Worm (Caenorhabditis elegans) whole organism, late embryonic: ENCODE results near the gene T22F3.8.

ENCODE experiments used
- C38D4.7 ChIP-seq: fragments of 200-800 bp; sonication (Bioruptor generic); optimal IDR thresholded peaks from 2 replicates; lab custom pipeline; 2018; ENCODE audit warnings: mild to moderate bottlenecking, missing genetic modification characterization, moderate library complexity, missing compliant biosample characterization
- K02D7.2 ChIP-seq: sonication (generic microtip); optimal IDR thresholded peaks from 2 replicates; lab custom pipeline; 2017; ENCODE audit warnings: mild to moderate bottlenecking, missing genetic modification characterization, missing compliant biosample characterization
- T23F11.4 ChIP-seq: fragments of 200-800 bp; sonication (Bioruptor generic); optimal IDR thresholded peaks from 2 replicates; lab custom pipeline; 2018; ENCODE audit warnings: mild to moderate bottlenecking, missing genetic modification characterization, missing compliant biosample characterization
- Y22D7AL.16 ChIP-seq: sonication (generic microtip); optimal IDR thresholded peaks from 2 replicates; lab custom pipeline; 2016; ENCODE audit warnings: missing genetic modification characterization, missing compliant biosample characterization
- ahr-1 ChIP-seq: sonication (generic microtip); optimal IDR thresholded peaks from 2 replicates; lab custom pipeline; 2016; ENCODE audit warnings: missing genetic modification characterization, missing compliant biosample characterization
- ama-1 ChIP-seq: fragments of 150-350 bp; optimal IDR thresholded peaks from 2 replicates; lab custom pipeline; 2014
- ceh-14 ChIP-seq: sonication (generic microtip); optimal IDR thresholded peaks from 2 replicates; lab custom pipeline; 2016; ENCODE audit warnings: missing genotype, missing genetic modification characterization, missing compliant biosample characterization
- ceh-18 ChIP-seq: sonication (generic microtip); optimal IDR thresholded peaks from 2 replicates; lab custom pipeline; 2016; ENCODE audit warnings: missing genetic modification characterization, missing compliant biosample characterization
- ceh-19 ChIP-seq: fragments of 200-800 bp; sonication (Bioruptor generic); optimal IDR thresholded peaks from 2 replicates; lab custom pipeline; 2018; ENCODE audit warnings: mild to moderate bottlenecking, missing genetic modification characterization, missing compliant biosample characterization
- ceh-22 ChIP-seq: sonication (generic microtip); optimal IDR thresholded peaks from 2 replicates; lab custom pipeline; 2017; ENCODE audit warnings: missing biosample characterization, missing genetic modification characterization
- ceh-34 ChIP-seq: sonication (generic microtip); optimal IDR thresholded peaks from 2 replicates; lab custom pipeline; 2016; ENCODE audit warnings: mild to moderate bottlenecking, missing genetic modification characterization, missing compliant biosample characterization
- ceh-45 ChIP-seq: fragments of 200-800 bp; sonication (Bioruptor generic); IDR thresholded peaks from 2 replicates; pipeline ENCODE4 v1.3.6; 2022; ENCODE audit warnings: missing genetic modification reagents, missing genetic modification characterization, missing compliant biosample characterization
- ceh-9 ChIP-seq: sonication (generic microtip); optimal IDR thresholded peaks from 2 replicates; lab custom pipeline; 2016; ENCODE audit warnings: mild to moderate bottlenecking, missing genetic modification characterization, inconsistent platforms, missing compliant biosample characterization
- elt-2 ChIP-seq: sonication (generic microtip); optimal IDR thresholded peaks from 2 replicates; lab custom pipeline; 2016; ENCODE audit warnings: missing genetic modification reagents, missing genetic modification characterization, missing compliant biosample characterization
- elt-4 ChIP-seq: sonication (generic microtip); optimal IDR thresholded peaks from 2 replicates; lab custom pipeline; 2016; ENCODE audit warnings: missing genetic modification characterization, missing compliant biosample characterization
- ets-4 ChIP-seq: sonication (generic microtip); optimal IDR thresholded peaks from 2 replicates; lab custom pipeline; 2016; ENCODE audit warnings: missing genetic modification characterization, missing compliant biosample characterization
- eyg-1 ChIP-seq: sonication (generic microtip); optimal IDR thresholded peaks from 2 replicates; lab custom pipeline; 2016; ENCODE audit warnings: missing genotype, missing genetic modification characterization, missing compliant biosample characterization
- fkh-10 ChIP-seq: fragments of 150-350 bp; optimal IDR thresholded peaks from 2 replicates; lab custom pipeline; 2014; ENCODE audit warnings: missing biosample characterization, missing genetic modification reagents, missing genetic modification characterization
- hlh-13 ChIP-seq: fragments of 200-800 bp; sonication (Bioruptor generic); optimal IDR thresholded peaks from 2 replicates; lab custom pipeline; 2018; ENCODE audit warnings: mild to moderate bottlenecking, missing genetic modification characterization, missing compliant biosample characterization
- hlh-15 ChIP-seq: sonication (generic microtip); optimal IDR thresholded peaks from 2 replicates; lab custom pipeline; 2016; ENCODE audit warnings: missing genetic modification characterization, missing compliant biosample characterization
- hlh-30 ChIP-seq: sonication (generic microtip); optimal IDR thresholded peaks from 2 replicates; lab custom pipeline; 2017; ENCODE audit warnings: antibody characterized with exemption, missing genetic modification characterization, missing compliant biosample characterization; ENCODE audit not compliant: insufficient read depth
- madf-2 ChIP-seq: sonication (generic microtip); optimal IDR thresholded peaks from 2 replicates; lab custom pipeline; 2017; ENCODE audit warnings: missing genetic modification characterization, missing compliant biosample characterization
- nfya-1 ChIP-seq: sonication (generic microtip); optimal IDR thresholded peaks from 2 replicates; lab custom pipeline; 2017; ENCODE audit warnings: missing genetic modification characterization, mild to moderate bottlenecking, missing compliant biosample characterization, antibody characterized with exemption, moderate library complexity
- pax-1 ChIP-seq: fragments of 150-350 bp; optimal IDR thresholded peaks from 2 replicates; lab custom pipeline; 2014; ENCODE audit warnings: missing biosample characterization, missing genetic modification characterization
- pha-2 ChIP-seq: sonication (generic microtip); optimal IDR thresholded peaks from 2 replicates; lab custom pipeline; 2017; ENCODE audit warnings: mild to moderate bottlenecking, missing genetic modification characterization, missing compliant biosample characterization
- rnt-1 ChIP-seq: sonication (generic microtip); optimal IDR thresholded peaks from 2 replicates; lab custom pipeline; 2016; ENCODE audit warnings: missing genetic modification characterization, missing compliant biosample characterization
- sox-2 ChIP-seq: fragments of 200-800 bp; sonication (Bioruptor generic); IDR thresholded peaks from 2 replicates; pipeline ENCODE4 v1.3.6; 2022; ENCODE audit warnings: missing genetic modification reagents, missing genetic modification characterization, missing compliant biosample characterization
- sox-4 ChIP-seq: sonication (generic microtip); optimal IDR thresholded peaks from 2 replicates; lab custom pipeline; 2017; ENCODE audit warnings: mild to moderate bottlenecking, missing genetic modification characterization, inconsistent platforms, missing compliant biosample characterization
- tbx-7 ChIP-seq: sonication (generic microtip); optimal IDR thresholded peaks from 2 replicates; lab custom pipeline; 2016; ENCODE audit warnings: missing genotype, missing genetic modification characterization, missing compliant biosample characterization
- unc-3 ChIP-seq, 2 experiments: fragments of 200-800 bp in 1 of 2; sonication (Bioruptor generic) in 1 of 2; sonication (generic microtip) in 1 of 2; conservative IDR thresholded peaks in 1 of 2; optimal IDR thresholded peaks in 1 of 2; 2 replicates each; pipeline versions ENCODE4 v1.3.6 to Lab custom; 2016 to 2022; ENCODE audit warnings: missing compliant biosample characterization in 2 of 2, missing genetic modification characterization in 2 of 2, missing genetic modification reagents in 1 of 2
- unc-42 ChIP-seq: sonication (generic microtip); optimal IDR thresholded peaks from 2 replicates; lab custom pipeline; 2016; ENCODE audit warnings: missing genotype, missing genetic modification characterization, missing compliant biosample characterization
- unc-55 ChIP-seq: sonication (generic microtip); optimal IDR thresholded peaks from 2 replicates; lab custom pipeline; 2017; ENCODE audit warnings: missing biosample characterization, missing genetic modification reagents, missing genetic modification characterization

Gene T22F3.8

ce11 chrV:3583622-3584021 lies 21.6 kb downstream of the T22F3.8 start:
- TF ChIP-seq tbx-7, result no peak
- TF ChIP-seq ceh-19 (GFP tag; lab: Kevin White, UChicago), result no peak
- no peak for TF ChIP-seq sox-4 (tag; lab: Kevin White, UChicago)
- TF ChIP-seq ets-4 (tag; lab: Kevin White, UChicago), result no peak

- no peak for TF ChIP-seq elt-4 (tag; lab: Kevin White, UChicago)
Observed at ce11 chrV:3582671-3583070, 22.6 kb downstream of the T22F3.8 start.

- no peak for TF ChIP-seq K02D7.2 (tag; lab: Kevin White, UChicago)
- no peak for TF ChIP-seq hlh-13 (GFP tag; lab: Kevin White, UChicago)
- TF ChIP-seq ceh-19 (GFP tag; lab: Kevin White, UChicago), result no peak
- TF ChIP-seq, all 69 proteins: peak for 0
Observed at ce11 chrV:3582086-3582485, 23.1 kb downstream of the T22F3.8 start.

- TF ChIP-seq C38D4.7 (GFP tag; lab: Kevin White, UChicago) (no peak), elt-2 (tag; lab: Kevin White, UChicago) (no peak), tbx-7 (no peak), ceh-45 (GFP tag; lab: Robert Waterston, UW) (no peak), madf-2 (tag; lab: Kevin White, UChicago) (no peak), Y22D7AL.16 (no peak), eyg-1 (no peak), K02D7.2 (tag; lab: Kevin White, UChicago) (no peak), ceh-14 (tag; lab: Kevin White, UChicago) (no peak)
Observed at ce11 chrV:3581643-3582042, 23.6 kb downstream of the T22F3.8 start.

ce11 chrV:3581034-3581433 lies 24.2 kb downstream of the T22F3.8 start:
- TF ChIP-seq pax-1 (tag; lab: Kevin White, UChicago) (no peak), elt-4 (tag; lab: Kevin White, UChicago) (no peak), ceh-45 (GFP tag; lab: Robert Waterston, UW) (no peak), sox-4 (tag; lab: Kevin White, UChicago) (no peak)

- TF ChIP-seq T23F11.4 (GFP tag; lab: Kevin White, UChicago) (no peak), elt-2 (tag; lab: Kevin White, UChicago) (peak; percentile 88)
Observed at ce11 chrV:3580385-3580784, 24.8 kb downstream of the T22F3.8 start.

DNA sequence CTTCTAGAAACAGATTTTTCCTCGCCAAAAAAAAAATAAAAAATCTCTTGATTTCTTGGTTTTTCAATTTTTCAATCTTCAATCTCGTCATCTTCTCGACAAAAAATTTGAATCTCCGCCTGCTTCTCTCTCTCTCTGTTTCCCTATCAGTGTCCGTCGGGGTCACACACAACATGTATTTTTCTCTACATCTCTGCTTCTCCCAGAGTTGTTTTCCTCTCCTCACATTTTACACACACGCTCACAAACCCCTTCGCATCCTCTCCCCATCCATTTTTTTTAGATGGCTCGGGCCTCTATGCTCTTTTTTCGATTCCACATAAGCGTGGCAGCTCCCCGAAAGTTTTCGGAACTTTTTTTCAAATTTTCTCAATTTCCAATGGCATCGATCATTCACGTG lies 25.4 kb downstream of the T22F3.8 start:
- peak; percentile 2 for TF ChIP-seq unc-55 (GFP tag; lab: Kevin White, UChicago)
- no peak for TF ChIP-seq sox-2 (GFP tag; lab: Robert Waterston, UW)
- TF ChIP-seq ahr-1, result no peak
- TF ChIP-seq ets-4 (tag; lab: Kevin White, UChicago), result no peak
- TF ChIP-seq ceh-18, result peak; percentile 41
- no peak for TF ChIP-seq hlh-15 (tag; lab: Kevin White, UChicago)
- no peak for TF ChIP-seq ceh-34 (tag; lab: Kevin White, UChicago)
- TF ChIP-seq hlh-13 (GFP tag; lab: Kevin White, UChicago), result no peak
- no peak for TF ChIP-seq unc-42 (tag; lab: Kevin White, UChicago)
- TF ChIP-seq fkh-10 (GFP tag; lab: Kevin White, UChicago), result no peak
- no peak for TF ChIP-seq tbx-7
- TF ChIP-seq ceh-9 (tag; lab: Kevin White, UChicago), result no peak
- TF ChIP-seq nfya-1 (tag; lab: Kevin White, UChicago), result peak; percentile 9

DNA sequence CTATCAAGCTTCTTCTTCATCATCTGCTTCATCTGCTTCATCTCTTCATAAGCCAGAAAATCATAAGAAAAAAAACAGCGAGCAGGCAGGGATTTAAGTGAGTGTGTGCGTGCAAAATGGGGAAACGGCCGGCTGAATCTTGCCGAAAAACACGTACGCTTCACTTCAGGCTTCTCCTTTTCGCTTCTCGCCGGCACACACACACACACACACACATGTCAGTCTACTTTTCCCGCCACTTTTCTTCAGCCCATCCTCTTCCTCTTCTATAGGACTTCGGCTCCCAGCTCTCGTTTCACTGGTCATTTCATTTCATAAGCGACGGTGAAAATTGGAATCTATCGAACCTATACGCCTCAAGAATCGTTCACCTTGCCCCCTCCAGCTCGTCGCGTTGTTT lies 26.0 kb downstream of the T22F3.8 start:
- no peak for TF ChIP-seq ets-4 (tag; lab: Kevin White, UChicago)
- no peak for TF ChIP-seq sox-2 (GFP tag; lab: Robert Waterston, UW)
- TF ChIP-seq fkh-10 (GFP tag; lab: Kevin White, UChicago), result no peak
- TF ChIP-seq ama-1 (lab: Kevin White, UChicago), result no peak
- no peak for TF ChIP-seq rnt-1
- TF ChIP-seq ceh-45 (GFP tag; lab: Robert Waterston, UW), result no peak
- TF ChIP-seq Y22D7AL.16, result no peak
- no peak for TF ChIP-seq ceh-22 (tag; lab: Kevin White, UChicago)
- no peak for TF ChIP-seq unc-3 (GFP tag; conservative IDR thresholded peaks at IDR 0.05; lab: Robert Waterston, UW)
- TF ChIP-seq unc-3 (tag; optimal IDR thresholded peaks at IDR 0.05; lab: Kevin White, UChicago), result no peak
- TF ChIP-seq pha-2 (tag; lab: Kevin White, UChicago), result no peak
- TF ChIP-seq hlh-30, result no peak
